Worm (Caenorhabditis elegans): ENCODE data around the gene dre-1.

DNA sequence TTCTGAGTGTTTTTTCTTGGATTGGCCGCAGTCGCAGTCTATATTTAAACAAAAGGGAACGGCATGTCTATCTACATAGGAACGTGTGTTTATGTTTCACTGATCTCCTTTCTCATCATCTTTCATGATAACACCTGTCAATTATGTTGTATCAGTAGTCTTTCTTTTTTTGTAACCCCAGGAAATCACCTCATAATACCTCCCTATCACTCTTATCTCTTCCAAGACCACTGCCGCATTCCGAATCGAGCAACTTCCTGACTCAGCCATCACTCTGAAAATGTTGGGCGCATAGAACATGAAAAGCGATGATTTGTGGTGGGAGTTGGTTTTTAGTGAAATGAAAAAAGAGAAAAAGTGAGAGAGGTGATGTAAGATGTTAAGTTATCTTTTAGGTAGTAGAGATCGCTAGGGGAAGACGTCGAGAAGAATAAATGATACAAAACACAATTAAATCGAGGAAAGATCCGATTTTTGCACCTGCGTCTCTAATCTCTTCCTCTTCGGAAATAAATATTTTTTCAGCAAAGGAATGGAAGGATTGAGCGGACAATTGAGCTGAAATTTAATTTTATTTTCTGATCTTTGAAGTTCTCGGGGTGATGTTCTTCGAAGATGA is 23.3 kb downstream of the dre-1 start:
- no peak for TF ChIP-seq aly-2 (tag; optimal IDR thresholded peaks at IDR 0.05)
- TF ChIP-seq nhr-11 (tag; optimal IDR thresholded peaks at IDR 0.05), result no peak
- no peak for TF ChIP-seq nhr-12 (tag; optimal IDR thresholded peaks at IDR 0.05)
- no peak for TF ChIP-seq nhr-28 (tag; optimal IDR thresholded peaks at IDR 0.05)
